Worm (Caenorhabditis elegans) whole organism, late embryonic: Measurements from ENCODE around the gene npp-8.

Experiments used
- F13H6.1 ChIP-seq: sonication (generic microtip); optimal IDR thresholded peaks from 2 replicates; lab custom pipeline; 2016; ENCODE audit warnings: missing genetic modification characterization, missing compliant biosample characterization
- K09A11.1 ChIP-seq: sonication (generic microtip); optimal IDR thresholded peaks from 2 replicates; lab custom pipeline; 2017; ENCODE audit warnings: antibody characterized with exemption, mild to moderate bottlenecking, missing genetic modification characterization, missing compliant biosample characterization; ENCODE audit not compliant: insufficient read depth
- ama-1 ChIP-seq: fragments of 150-350 bp; optimal IDR thresholded peaks from 2 replicates; lab custom pipeline; 2014
- ceh-14 ChIP-seq: sonication (generic microtip); optimal IDR thresholded peaks from 2 replicates; lab custom pipeline; 2016; ENCODE audit warnings: missing genotype, missing genetic modification characterization, missing compliant biosample characterization
- ceh-18 ChIP-seq: sonication (generic microtip); optimal IDR thresholded peaks from 2 replicates; lab custom pipeline; 2016; ENCODE audit warnings: missing genetic modification characterization, missing compliant biosample characterization
- ceh-19 ChIP-seq: fragments of 200-800 bp; sonication (Bioruptor generic); optimal IDR thresholded peaks from 2 replicates; lab custom pipeline; 2018; ENCODE audit warnings: mild to moderate bottlenecking, missing genetic modification characterization, missing compliant biosample characterization
- ceh-31 ChIP-seq: sonication (generic microtip); optimal IDR thresholded peaks from 2 replicates; lab custom pipeline; 2016; ENCODE audit warnings: missing genetic modification characterization, missing compliant biosample characterization
- ceh-34 ChIP-seq: sonication (generic microtip); optimal IDR thresholded peaks from 2 replicates; lab custom pipeline; 2016; ENCODE audit warnings: mild to moderate bottlenecking, missing genetic modification characterization, missing compliant biosample characterization
- ceh-6 ChIP-seq: fragments of 200-800 bp; sonication (Bioruptor generic); optimal IDR thresholded peaks from 2 replicates; lab custom pipeline; 2018; ENCODE audit warnings: mild to moderate bottlenecking, missing genetic modification characterization, missing compliant biosample characterization
- che-1 ChIP-seq: sonication (generic microtip); optimal IDR thresholded peaks from 2 replicates; lab custom pipeline; 2016; ENCODE audit warnings: mild to moderate bottlenecking, missing genetic modification characterization, missing compliant biosample characterization
- eyg-1 ChIP-seq: sonication (generic microtip); optimal IDR thresholded peaks from 2 replicates; lab custom pipeline; 2016; ENCODE audit warnings: missing genotype, missing genetic modification characterization, missing compliant biosample characterization
- fax-1 ChIP-seq: sonication (generic microtip); optimal IDR thresholded peaks from 2 replicates; lab custom pipeline; 2016; ENCODE audit warnings: missing genotype, missing genetic modification characterization, missing compliant biosample characterization
- fkh-10 ChIP-seq: fragments of 150-350 bp; optimal IDR thresholded peaks from 2 replicates; lab custom pipeline; 2014; ENCODE audit warnings: missing biosample characterization, missing genetic modification reagents, missing genetic modification characterization
- fkh-6 ChIP-seq: sonication (generic microtip); optimal IDR thresholded peaks from 2 replicates; lab custom pipeline; 2016; ENCODE audit warnings: missing genetic modification characterization, missing compliant biosample characterization
- gmeb-2 ChIP-seq: sonication (generic microtip); optimal IDR thresholded peaks from 2 replicates; lab custom pipeline; 2016; ENCODE audit warnings: missing genetic modification characterization, inconsistent platforms, missing compliant biosample characterization
- hlh-13 ChIP-seq: fragments of 200-800 bp; sonication (Bioruptor generic); optimal IDR thresholded peaks from 2 replicates; lab custom pipeline; 2018; ENCODE audit warnings: mild to moderate bottlenecking, missing genetic modification characterization, missing compliant biosample characterization
- hlh-15 ChIP-seq: sonication (generic microtip); optimal IDR thresholded peaks from 2 replicates; lab custom pipeline; 2016; ENCODE audit warnings: missing genetic modification characterization, missing compliant biosample characterization
- lin-11 ChIP-seq: fragments of 200-800 bp; sonication (Bioruptor generic); optimal IDR thresholded peaks from 2 replicates; lab custom pipeline; 2018; ENCODE audit warnings: mild to moderate bottlenecking, missing genetic modification characterization, missing compliant biosample characterization
- nfya-1 ChIP-seq: sonication (generic microtip); optimal IDR thresholded peaks from 2 replicates; lab custom pipeline; 2017; ENCODE audit warnings: missing genetic modification characterization, mild to moderate bottlenecking, missing compliant biosample characterization, antibody characterized with exemption, moderate library complexity
- nhr-11 ChIP-seq: fragments of 150-350 bp; optimal IDR thresholded peaks from 2 replicates; lab custom pipeline; 2014; ENCODE audit warnings: missing biosample characterization, missing genetic modification characterization
- pag-3 ChIP-seq: sonication (generic microtip); optimal IDR thresholded peaks from 2 replicates; lab custom pipeline; 2016; ENCODE audit warnings: missing compliant biosample characterization, missing genetic modification characterization, borderline replicate concordance
- pat-9 ChIP-seq: fragments of 200-800 bp; sonication (Bioruptor generic); optimal IDR thresholded peaks from 2 replicates; lab custom pipeline; 2018; ENCODE audit warnings: mild to moderate bottlenecking, missing genetic modification characterization, moderate library complexity, missing compliant biosample characterization
- ref-2 ChIP-seq: sonication (generic microtip); optimal IDR thresholded peaks from 2 replicates; lab custom pipeline; 2016; ENCODE audit warnings: missing genetic modification characterization, missing compliant biosample characterization
- rnt-1 ChIP-seq: sonication (generic microtip); optimal IDR thresholded peaks from 2 replicates; lab custom pipeline; 2016; ENCODE audit warnings: missing genetic modification characterization, missing compliant biosample characterization
- sox-2 ChIP-seq: fragments of 200-800 bp; sonication (Bioruptor generic); IDR thresholded peaks from 2 replicates; pipeline ENCODE4 v1.3.6; 2022; ENCODE audit warnings: missing genetic modification reagents, missing genetic modification characterization, missing compliant biosample characterization
- sox-4 ChIP-seq: sonication (generic microtip); optimal IDR thresholded peaks from 2 replicates; lab custom pipeline; 2017; ENCODE audit warnings: mild to moderate bottlenecking, missing genetic modification characterization, inconsistent platforms, missing compliant biosample characterization
- syd-9 ChIP-seq: sonication (generic microtip); optimal IDR thresholded peaks from 2 replicates; lab custom pipeline; 2016; ENCODE audit warnings: mild to moderate bottlenecking, missing genetic modification characterization, moderate library complexity, missing compliant biosample characterization
- tbx-2 ChIP-seq: sonication (generic microtip); optimal IDR thresholded peaks from 2 replicates; lab custom pipeline; 2016; ENCODE audit warnings: missing genetic modification characterization, missing compliant biosample characterization
- tbx-7 ChIP-seq: sonication (generic microtip); optimal IDR thresholded peaks from 2 replicates; lab custom pipeline; 2016; ENCODE audit warnings: missing genotype, missing genetic modification characterization, missing compliant biosample characterization
- unc-86 ChIP-seq: sonication (generic microtip); optimal IDR thresholded peaks from 2 replicates; lab custom pipeline; 2016; ENCODE audit warnings: missing genetic modification characterization, missing compliant biosample characterization
- ztf-16 ChIP-seq: sonication (generic microtip); optimal IDR thresholded peaks from 2 replicates; lab custom pipeline; 2017; ENCODE audit warnings: missing genetic modification characterization, missing compliant biosample characterization

Gene npp-8

ce11 chrIV:1523418-1523817, 72.2 kb downstream of the npp-8 start, which contains the start of gene K03H6.1:
TSS of gene K03H6.1 (plus strand) at chrIV:1523718.
- TF ChIP-seq ceh-18 (tag; lab: Kevin White, UChicago) (no peak), ceh-6 (no peak)

DNA sequence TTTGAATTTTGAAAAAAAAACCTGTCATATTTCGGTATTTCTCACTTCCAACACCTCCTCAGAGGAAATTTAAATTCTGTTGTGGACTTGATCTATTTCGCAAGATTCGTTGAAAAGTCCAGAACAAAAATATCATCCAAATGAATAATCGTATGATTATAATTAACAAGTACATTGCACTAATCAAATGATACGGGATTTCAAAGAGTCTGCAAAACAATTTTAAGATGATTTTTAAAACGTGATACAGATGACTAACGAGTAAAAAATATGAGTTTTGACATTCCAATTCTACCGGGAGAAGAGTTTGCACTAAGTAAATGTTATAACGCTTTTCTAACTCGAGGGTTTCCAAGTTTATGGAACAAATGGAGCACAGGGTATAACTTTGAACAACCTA, 73.3 kb downstream of the npp-8 start:
- TF ChIP-seq fkh-10 (no peak), F13H6.1 (no peak), pag-3 (tag; lab: Kevin White, UChicago) (no peak), K09A11.1 (no peak), unc-86 (tag; lab: Kevin White, UChicago) (no peak), rnt-1 (tag; lab: Kevin White, UChicago) (no peak), ztf-16 (tag; lab: Kevin White, UChicago) (no peak), tbx-2 (no peak), ref-2 (no peak), tbx-7 (tag; lab: Kevin White, UChicago) (no peak), eyg-1 (tag; lab: Kevin White, UChicago) (no peak), hlh-15 (tag; lab: Kevin White, UChicago) (no peak), fkh-6 (tag; lab: Kevin White, UChicago) (no peak), syd-9 (tag; lab: Kevin White, UChicago) (no peak), ceh-34 (tag; lab: Kevin White, UChicago) (no peak), sox-4 (tag; lab: Kevin White, UChicago) (no peak), gmeb-2 (tag; lab: Kevin White, UChicago) (no peak), ceh-31 (tag; lab: Kevin White, UChicago) (no peak), lin-11 (tag; lab: Kevin White, UChicago) (no peak), nhr-11 (tag; lab: Kevin White, UChicago) (no peak)

DNA sequence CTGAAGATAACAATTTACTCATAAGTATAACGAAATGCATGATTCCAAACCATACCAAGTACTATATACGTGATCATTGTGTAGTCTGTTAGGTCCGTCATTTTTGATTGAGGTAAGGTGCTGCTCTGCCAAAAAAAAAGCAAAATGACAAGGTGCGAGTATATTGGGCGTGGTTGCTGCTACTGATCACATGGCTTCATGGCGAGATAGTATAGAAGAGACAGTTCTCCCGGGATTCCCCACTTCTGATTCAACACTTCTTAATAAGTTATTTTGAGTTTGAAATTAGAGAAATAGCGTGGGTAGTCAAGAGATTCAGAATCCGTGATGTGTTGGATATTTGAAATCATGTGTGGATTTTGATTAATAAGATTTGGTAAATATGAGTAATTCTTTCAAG, 74.4 kb downstream of the npp-8 start, which contains the start of gene K03H6.4:
Gene K03H6.4, minus strand, starts transcription at position 101 of the 400 bp plus-strand sequence.
- TF ChIP-seq ceh-14 (tag; lab: Kevin White, UChicago) (no peak), ztf-16 (tag; lab: Kevin White, UChicago) (no peak), ceh-19 (GFP tag; lab: Kevin White, UChicago) (no peak), K09A11.1 (no peak), sox-2 (no peak), che-1 (tag; lab: Kevin White, UChicago) (no peak), F13H6.1 (no peak), hlh-15 (tag; lab: Kevin White, UChicago) (no peak), rnt-1 (tag; lab: Kevin White, UChicago) (no peak), ceh-6 (no peak), ama-1 (lab: Kevin White, UChicago) (no peak), fax-1 (tag; lab: Kevin White, UChicago) (no peak), pat-9 (tag; lab: Kevin White, UChicago) (no peak), hlh-13 (GFP tag; lab: Kevin White, UChicago) (no peak), nfya-1 (tag; lab: Kevin White, UChicago) (no peak)
- TF ChIP-seq, all 69 proteins: peak for 0
